Worm (Caenorhabditis elegans) whole organism, mixed stage, embryonic: ENCODE measurements around the gene irld-60.

Source experiments
- ceh-39 ChIP-seq: fragments of 150-350 bp; optimal IDR thresholded peaks from 2 replicates; lab custom pipeline; 2014; ENCODE audit warnings: missing biosample characterization, missing genetic modification characterization
- ceh-43 ChIP-seq: fragments of 200-800 bp; sonication (Bioruptor generic); optimal IDR thresholded peaks from 2 replicates; lab custom pipeline; 2018; ENCODE audit warnings: mild to moderate bottlenecking, missing genetic modification characterization, moderate library complexity, missing compliant biosample characterization
- ces-1 ChIP-seq: fragments of 150-350 bp; optimal IDR thresholded peaks from 2 replicates; lab custom pipeline; 2014; ENCODE audit warnings: missing biosample characterization, missing genetic modification reagents, missing genetic modification characterization
- elt-1 ChIP-seq: sonication (generic microtip); optimal IDR thresholded peaks from 2 replicates; lab custom pipeline; 2017; ENCODE audit warnings: missing genetic modification characterization, mild to moderate bottlenecking, missing compliant biosample characterization, antibody characterized with exemption, moderate library complexity, borderline replicate concordance; ENCODE audit not compliant: insufficient read depth
- elt-3 ChIP-seq: fragments of 150-350 bp; optimal IDR thresholded peaks from 2 replicates; lab custom pipeline; 2014; ENCODE audit warnings: missing biosample characterization, missing genetic modification characterization
- lsy-2 ChIP-seq: fragments of 150-350 bp; optimal IDR thresholded peaks from 2 replicates; lab custom pipeline; 2014; ENCODE audit warnings: missing biosample characterization, missing genetic modification characterization
- nhr-12 ChIP-seq: fragments of 150-350 bp; optimal IDR thresholded peaks from 2 replicates; lab custom pipeline; 2014; ENCODE audit warnings: missing biosample characterization, missing genetic modification characterization
- nhr-28 ChIP-seq: fragments of 150-350 bp; optimal IDR thresholded peaks from 2 replicates; lab custom pipeline; 2014; ENCODE audit warnings: missing biosample characterization, missing genetic modification characterization
- nhr-76 ChIP-seq: sonication (generic microtip); optimal IDR thresholded peaks from 2 replicates; lab custom pipeline; 2017; ENCODE audit warnings: missing biosample characterization, missing genetic modification characterization
- pha-4 ChIP-seq: fragments of 150-350 bp; optimal IDR thresholded peaks from 2 replicates; lab custom pipeline; 2018; ENCODE audit warnings: missing biosample characterization, missing genetic modification reagents, missing genetic modification characterization
- snpc-4 ChIP-seq: fragments of 150-350 bp; optimal IDR thresholded peaks from 2 replicates; lab custom pipeline; 2014; ENCODE audit warnings: missing biosample characterization, missing genetic modification characterization
- tbx-8 ChIP-seq: fragments of 200-800 bp; sonication (Bioruptor generic); optimal IDR thresholded peaks from 2 replicates; lab custom pipeline; 2018; ENCODE audit warnings: mild to moderate bottlenecking, missing genetic modification characterization, moderate library complexity, missing compliant biosample characterization
- unc-62 ChIP-seq: fragments of 150-350 bp; optimal IDR thresholded peaks from 2 replicates; lab custom pipeline; 2014; ENCODE audit warnings: missing biosample characterization, missing genetic modification reagents, missing genetic modification characterization
- ztf-11 ChIP-seq: fragments of 150-350 bp; optimal IDR thresholded peaks from 2 replicates; lab custom pipeline; 2014; ENCODE audit warnings: missing biosample characterization, missing genetic modification characterization

- TF ChIP-seq elt-1 (tag; lab: Kevin White, UChicago) (no peak), ces-1 (no peak), nhr-28 (tag; lab: Kevin White, UChicago) (no peak), ceh-39 (no peak), elt-3 (tag; lab: Kevin White, UChicago) (no peak), nhr-12 (tag; lab: Kevin White, UChicago) (no peak), unc-62 (GFP tag; lab: Kevin White, UChicago) (no peak), pha-4 (tag; lab: Kevin White, UChicago) (no peak), snpc-4 (tag; lab: Kevin White, UChicago) (no peak), ztf-11 (no peak), ceh-43 (GFP tag; lab: Kevin White, UChicago) (no peak), nhr-76 (tag; lab: Kevin White, UChicago) (no peak), lsy-2 (tag; lab: Kevin White, UChicago) (no peak), tbx-8 (GFP tag; lab: Kevin White, UChicago) (no peak)
Observed at ce11 chrIII:12711682-12712081, 39.0 kb downstream of the irld-60 start.
